Fruit fly (Drosophila melanogaster): ENCODE measurements around the gene Syx17.

Gene Syx17

dm6 chr3L:4413800-4414446 lies 10.6 kb downstream of the Syx17 start:
- TF ChIP-seq CG32121 (GFP tag; IDR thresholded peaks at IDR 0.05) (peak; percentile 67; the same call in 1 of the 2 replicates), EcR (GFP tag; optimal IDR thresholded peaks at IDR 0.05) (no peak), Ets98B (GFP tag; IDR thresholded peaks at IDR 0.05) (peak; percentile 59), CG12605 (GFP tag; IDR thresholded peaks at IDR 0.05) (peak; percentile 73), CG15710 (tag; optimal IDR thresholded peaks at IDR 0.05) (no peak), CG13204 (GFP tag; optimal IDR thresholded peaks at IDR 0.05) (no peak), CG4496 (GFP tag; IDR thresholded peaks at IDR 0.05) (peak; percentile 65), Snoo (tag; optimal IDR thresholded peaks at IDR 0.05) (no peak), CG17806 (tag; optimal IDR thresholded peaks at IDR 0.05) (no peak), fd96Ca (GFP tag; IDR thresholded peaks at IDR 0.05) (peak; percentile 63), CG8159 (tag; optimal IDR thresholded peaks at IDR 0.05) (no peak), Pif1A (GFP tag; optimal IDR thresholded peaks at IDR 0.05) (no peak), CG8301 (tag; optimal IDR thresholded peaks at IDR 0.05) (no peak), CG10348 (GFP tag; IDR thresholded peaks at IDR 0.05) (no peak)

dm6 chr3L:4414579-4414978 lies 11.3 kb downstream of the Syx17 start:
- TF ChIP-seq rn (GFP tag; IDR thresholded peaks at IDR 0.05) (no peak), D1 (tag; optimal IDR thresholded peaks at IDR 0.05) (no peak)

- TF ChIP-seq D1 (tag; optimal IDR thresholded peaks at IDR 0.05) = no peak
- peak; percentile 60 for TF ChIP-seq EcR (GFP tag; optimal IDR thresholded peaks at IDR 0.05)
- TF ChIP-seq fd96Ca (GFP tag; IDR thresholded peaks at IDR 0.05) = 0 out of 3 replicates have a peak, but pooled peaks have one; percentile 14
These were observed 12.3 kb downstream of the Syx17 start for dm6 chr3L:4415326-4416274.

dm6 chr3L:4417068-4417467 lies 13.8 kb downstream of the Syx17 start:
- TF ChIP-seq CG32121 (GFP tag; IDR thresholded peaks at IDR 0.05) (no peak), gl (tag; optimal IDR thresholded peaks at IDR 0.05) (no peak), CG34367 (tag; optimal IDR thresholded peaks at IDR 0.05) (no peak), Pif1A (GFP tag; optimal IDR thresholded peaks at IDR 0.05) (no peak), CG17806 (tag; optimal IDR thresholded peaks at IDR 0.05) (no peak), Pif1B (GFP tag; optimal IDR thresholded peaks at IDR 0.05) (no peak), CG10348 (GFP tag; IDR thresholded peaks at IDR 0.05) (no peak), CG9948 (tag; optimal IDR thresholded peaks at IDR 0.05) (no peak), rn (GFP tag; IDR thresholded peaks at IDR 0.05) (no peak), fd96Ca (GFP tag; IDR thresholded peaks at IDR 0.05) (no peak), CG4496 (GFP tag; IDR thresholded peaks at IDR 0.05) (no peak), CG15710 (tag; optimal IDR thresholded peaks at IDR 0.05) (no peak), D1 (tag; optimal IDR thresholded peaks at IDR 0.05) (no peak), CG13204 (GFP tag; optimal IDR thresholded peaks at IDR 0.05) (no peak), CG14655 (GFP tag; optimal IDR thresholded peaks at IDR 0.05) (no peak), CG12605 (GFP tag; IDR thresholded peaks at IDR 0.05) (no peak), EcR (GFP tag; optimal IDR thresholded peaks at IDR 0.05) (no peak)

- TF ChIP-seq CG8159 (tag; optimal IDR thresholded peaks at IDR 0.05) (no peak), D1 (tag; optimal IDR thresholded peaks at IDR 0.05) (no peak), CG32121 (GFP tag; IDR thresholded peaks at IDR 0.05) (no peak), fd96Ca (GFP tag; IDR thresholded peaks at IDR 0.05) (peak; percentile 46; the same call in 1 of the 3 replicates)
These were observed 14.3 kb downstream of the Syx17 start for dm6 chr3L:4417543-4417942.

dm6 chr3L:4421362-4421761 lies 18.1 kb downstream of the Syx17 start, which contains the start of gene CG15020:
Gene CG15020, plus strand, starts transcription at chr3L:4421662.
- TF ChIP-seq CG4496 (GFP tag; IDR thresholded peaks at IDR 0.05) = 0 out of 3 replicates have a peak, but pooled peaks have one; percentile 10
- TF ChIP-seq CG14655 (GFP tag; optimal IDR thresholded peaks at IDR 0.05) = peak; percentile 56
- TF ChIP-seq Pif1B (GFP tag; optimal IDR thresholded peaks at IDR 0.05) = no peak

- TF ChIP-seq rn (GFP tag; IDR thresholded peaks at IDR 0.05) = no peak
These were observed 23.3 kb downstream of the Syx17 start for dm6 chr3L:4426581-4426980.

Measured in whole organism, pupa.